Worm (Caenorhabditis elegans): ENCODE results near the gene meg-1.
A peak's percentile ranks its signal among the peaks of the same experiment; 100 is the strongest.

The meg-1 gene

DNA sequence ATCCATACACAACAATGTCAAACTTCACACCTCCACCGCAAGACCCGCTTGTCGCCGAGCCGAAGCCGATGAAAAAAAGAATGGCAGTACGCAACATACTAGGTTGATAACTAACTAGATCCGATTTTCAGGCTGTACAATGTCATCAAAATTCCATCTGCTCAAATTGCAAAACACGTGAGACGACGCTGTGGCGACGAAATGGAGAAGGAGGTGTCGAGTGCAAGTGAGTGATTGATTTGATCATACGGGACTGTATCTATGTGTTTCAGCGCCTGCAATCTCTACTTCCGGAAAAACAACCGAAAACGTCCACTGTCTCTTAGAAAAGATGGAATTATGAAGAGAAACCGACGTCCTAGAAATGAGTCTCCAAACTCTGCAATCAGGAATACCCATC is 10.9 kb upstream of the meg-1 start:
- peak; percentile 9 for TF ChIP-seq nhr-21 (tag; optimal IDR thresholded peaks at IDR 0.05)
- no peak for TF ChIP-seq nhr-129 (tag; optimal IDR thresholded peaks at IDR 0.05)
- TF ChIP-seq ztf-1 (GFP tag; conservative IDR thresholded peaks at IDR 0.05) = no peak
- TF ChIP-seq dmd-4 (tag; optimal IDR thresholded peaks at IDR 0.05) = no peak
- no peak for TF ChIP-seq ztf-4 (tag; optimal IDR thresholded peaks at IDR 0.05)

DNA sequence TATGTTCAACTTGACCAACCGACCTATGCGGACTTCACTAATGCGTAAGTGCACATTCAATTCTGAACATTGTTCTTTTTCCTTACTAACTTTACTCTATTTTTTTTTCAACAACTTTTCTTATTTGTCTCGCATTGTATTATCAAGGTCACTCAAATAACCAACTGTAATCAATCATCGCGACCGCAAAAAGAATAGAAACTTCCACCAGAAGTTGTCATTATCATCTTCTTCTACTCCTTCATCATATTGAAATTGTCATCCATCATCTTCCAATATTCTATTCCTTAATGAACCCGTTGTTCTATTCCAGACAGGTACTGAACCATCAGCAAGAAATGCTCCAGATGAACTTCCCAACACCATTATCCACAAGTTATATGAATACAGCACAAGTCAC is 10.0 kb upstream of the meg-1 start:
- TF ChIP-seq mdl-1 (tag; optimal IDR thresholded peaks at IDR 0.05) (no peak), aly-2 (tag; optimal IDR thresholded peaks at IDR 0.05) (no peak), sma-3 (GFP tag; optimal IDR thresholded peaks at IDR 0.05) (peak; percentile 5), nhr-10 (tag; optimal IDR thresholded peaks at IDR 0.05) (no peak), nhr-21 (tag; optimal IDR thresholded peaks at IDR 0.05) (peak; percentile 19), nhr-25 (tag; optimal IDR thresholded peaks at IDR 0.05) (peak; percentile 19)

ce11 chrX:13937910-13938309 is 8.5 kb upstream of the meg-1 start:
- TF ChIP-seq elt-3 (tag; optimal IDR thresholded peaks at IDR 0.05) (peak; percentile 9), elt-1 (tag; optimal IDR thresholded peaks at IDR 0.05) (no peak), lsy-2 (tag; optimal IDR thresholded peaks at IDR 0.05) (peak in 1 of 2 experiments; percentile 31), nhr-21 (tag; optimal IDR thresholded peaks at IDR 0.05) (peak; percentile 33)

DNA sequence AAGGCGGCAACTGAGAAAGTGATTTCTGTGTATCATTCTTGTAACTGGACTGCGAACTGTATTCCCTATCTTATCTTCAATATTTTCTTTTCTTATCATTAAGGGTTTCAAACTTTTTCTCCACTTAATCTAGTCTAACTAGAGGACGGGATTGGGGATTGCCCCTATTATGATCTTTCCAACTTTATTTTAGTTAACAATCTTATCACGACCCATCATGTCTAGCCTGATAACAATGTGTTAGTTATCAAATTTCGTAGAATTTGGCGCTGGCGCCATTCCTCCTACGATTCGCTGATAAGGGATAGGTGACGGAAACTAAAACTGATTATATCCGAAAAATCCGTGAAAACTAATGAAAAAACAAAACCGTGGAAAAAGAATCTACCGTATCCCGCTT is 7.9 kb upstream of the meg-1 start:
- TF ChIP-seq fos-1 (tag; optimal IDR thresholded peaks at IDR 0.05) = peak; percentile 54
- TF ChIP-seq sma-3 (GFP tag; optimal IDR thresholded peaks at IDR 0.05) = peak; percentile 17
- peak; percentile 86 for TF ChIP-seq sma-9 (GFP tag; optimal IDR thresholded peaks at IDR 0.05)
- TF ChIP-seq sma-9 (tag; optimal IDR thresholded peaks at IDR 0.05) = no peak
- no peak for TF ChIP-seq ztf-11 (tag; optimal IDR thresholded peaks at IDR 0.05)
- TF ChIP-seq nhr-23 (tag; optimal IDR thresholded peaks at IDR 0.05) = no peak
- TF ChIP-seq lin-11 (tag; optimal IDR thresholded peaks at IDR 0.05) = no peak
- TF ChIP-seq crh-2 (tag; optimal IDR thresholded peaks at IDR 0.05) = peak; percentile 22
- TF ChIP-seq blmp-1 (tag; optimal IDR thresholded peaks at IDR 0.05; ENCODE audit: insufficient read depth) = no peak
- TF ChIP-seq elt-3 (tag; optimal IDR thresholded peaks at IDR 0.05) = peak; percentile 59
- TF ChIP-seq lin-13 (GFP tag; optimal IDR thresholded peaks at IDR 0.05) = no peak
- no peak for TF ChIP-seq R02D3.7 (tag; optimal IDR thresholded peaks at IDR 0.05)

ce11 chrX:13936719-13937118 is 7.3 kb upstream of the meg-1 start:
- TF ChIP-seq sem-4 (tag; optimal IDR thresholded peaks at IDR 0.05) = no peak
- TF ChIP-seq nhr-6 (tag; optimal IDR thresholded peaks at IDR 0.05) = no peak
- peak; percentile 32 for TF ChIP-seq sma-3 (GFP tag; optimal IDR thresholded peaks at IDR 0.05)
- no peak for TF ChIP-seq zag-1 (tag; optimal IDR thresholded peaks at IDR 0.05)
- no peak for TF ChIP-seq nhr-23 (tag; optimal IDR thresholded peaks at IDR 0.05)
- TF ChIP-seq unc-62 (GFP tag; optimal IDR thresholded peaks at IDR 0.05) = no peak
- TF ChIP-seq nhr-25 (tag; optimal IDR thresholded peaks at IDR 0.05) = peak; percentile 20
- TF ChIP-seq mbf-1 (tag; optimal IDR thresholded peaks at IDR 0.05) = no peak
- TF ChIP-seq ztf-4 (tag; optimal IDR thresholded peaks at IDR 0.05) = no peak
- TF ChIP-seq ztf-1 (GFP tag; conservative IDR thresholded peaks at IDR 0.05) = no peak
- TF ChIP-seq mdl-1 (tag; optimal IDR thresholded peaks at IDR 0.05) = no peak
- TF ChIP-seq lin-11 (tag; optimal IDR thresholded peaks at IDR 0.05) = no peak
- peak; percentile 79 for TF ChIP-seq blmp-1 (tag; optimal IDR thresholded peaks at IDR 0.05; ENCODE audit: insufficient read depth)
- TF ChIP-seq lin-13 (GFP tag; optimal IDR thresholded peaks at IDR 0.05) = no peak
- no peak for TF ChIP-seq lsy-2 (tag; optimal IDR thresholded peaks at IDR 0.05)
- no peak for TF ChIP-seq F13H6.1 (tag; optimal IDR thresholded peaks at IDR 0.05)
- no peak for TF ChIP-seq skn-1 (tag; optimal IDR thresholded peaks at IDR 0.05)
- no peak for TF ChIP-seq nhr-237 (tag; optimal IDR thresholded peaks at IDR 0.05)
- TF ChIP-seq alr-1 (tag; optimal IDR thresholded peaks at IDR 0.05) = no peak
- TF ChIP-seq sma-9 (GFP tag; optimal IDR thresholded peaks at IDR 0.05) = peak; percentile 22
- no peak for TF ChIP-seq sma-9 (tag; optimal IDR thresholded peaks at IDR 0.05)
- no peak for TF ChIP-seq ztf-11 (tag; optimal IDR thresholded peaks at IDR 0.05)
- peak; percentile 16 for TF ChIP-seq nhr-129 (tag; optimal IDR thresholded peaks at IDR 0.05)
- no peak for TF ChIP-seq snpc-4 (tag; optimal IDR thresholded peaks at IDR 0.05)
- TF ChIP-seq crh-2 (tag; optimal IDR thresholded peaks at IDR 0.05) = peak; percentile 46
- TF ChIP-seq ceh-16 (tag; optimal IDR thresholded peaks at IDR 0.05) = peak; percentile 51
- no peak for TF ChIP-seq mab-5 (tag; optimal IDR thresholded peaks at IDR 0.05)
- TF ChIP-seq nhr-12 (tag; optimal IDR thresholded peaks at IDR 0.05) = no peak
- no peak for TF ChIP-seq lin-39 (tag; optimal IDR thresholded peaks at IDR 0.05)
- no peak for TF ChIP-seq egl-27 (tag; optimal IDR thresholded peaks at IDR 0.05)
- no peak for TF ChIP-seq gmeb-1 (tag; optimal IDR thresholded peaks at IDR 0.05)
- no peak for TF ChIP-seq R02D3.7 (tag; optimal IDR thresholded peaks at IDR 0.05)
- TF ChIP-seq nhr-21 (tag; optimal IDR thresholded peaks at IDR 0.05) = peak; percentile 63
- no peak for TF ChIP-seq ceh-82 (tag; optimal IDR thresholded peaks at IDR 0.05)
